Fruit fly (Drosophila melanogaster) whole organism, embryonic: ENCODE data around the gene Megf8.

Experiments used
- BEAF-32 ChIP-seq: fragments of 200-800 bp; sonication (Bioruptor generic); optimal IDR thresholded peaks from 3 replicates; lab custom pipeline; 2017; ENCODE audit warnings: missing biosample characterization, missing genetic modification characterization, mild to moderate bottlenecking, moderate library complexity, missing genetic modification reagents
- CG10654 ChIP-seq: fragments of 200-800 bp; sonication (Bioruptor generic); optimal IDR thresholded peaks from 2 replicates; lab custom pipeline; 2016; ENCODE audit warnings: missing biosample characterization, missing genetic modification characterization
- CG10979 ChIP-seq: fragments of 200-800 bp; sonication (Bioruptor generic); optimal IDR thresholded peaks from 2 replicates; lab custom pipeline; 2018; ENCODE audit warnings: missing biosample characterization, mild to moderate bottlenecking, missing genetic modification characterization, moderate library complexity
- CG11695 ChIP-seq: fragments of 200-800 bp; sonication (Bioruptor generic); IDR thresholded peaks from 3 replicates; pipeline ENCODE4 v1.3.6; 2022; ENCODE audit warnings: missing biosample characterization, missing genetic modification characterization
- CG12769 ChIP-seq: fragments of 200-800 bp; sonication (Bioruptor generic); optimal IDR thresholded peaks from 2 replicates; lab custom pipeline; 2019; ENCODE audit warnings: missing biosample characterization, mild to moderate bottlenecking, missing genetic modification characterization, moderate library complexity
- CG16813 ChIP-seq: fragments of 200-800 bp; sonication (Bioruptor generic); IDR thresholded peaks from 3 replicates; pipeline ENCODE4 v1.3.6; 2022; ENCODE audit warnings: missing biosample characterization, missing genetic modification characterization; ENCODE audit not compliant: partially characterized antibody
- CG18619 ChIP-seq: fragments of 200-800 bp; sonication (Bioruptor generic); optimal IDR thresholded peaks from 3 replicates; lab custom pipeline; 2017; ENCODE audit warnings: missing biosample characterization, mild to moderate bottlenecking, missing genetic modification characterization
- CG3847 ChIP-seq: fragments of 200-800 bp; sonication (Bioruptor generic); IDR thresholded peaks from 2 replicates; pipeline ENCODE4 v1.3.6; 2022; ENCODE audit warnings: missing biosample characterization, missing genetic modification characterization
- CG42726 ChIP-seq: fragments of 200-800 bp; sonication (Bioruptor generic); IDR thresholded peaks from 2 replicates; pipeline ENCODE4 v1.3.6; 2022; ENCODE audit warnings: missing biosample characterization, missing genetic modification characterization; ENCODE audit not compliant: partially characterized antibody
- CG6272 ChIP-seq: fragments of 200-800 bp; sonication (Bioruptor generic); IDR thresholded peaks from 2 replicates; pipeline ENCODE4 v1.3.6; 2022; ENCODE audit warnings: missing biosample characterization, missing genetic modification characterization
- CG7372 ChIP-seq: fragments of 200-800 bp; sonication (Bioruptor generic); IDR thresholded peaks from 2 replicates; pipeline ENCODE4 v1.3.6; 2022; ENCODE audit warnings: missing biosample characterization, missing genetic modification characterization
- CG7987 ChIP-seq: fragments of 200-800 bp; sonication (Bioruptor generic); optimal IDR thresholded peaks from 2 replicates; lab custom pipeline; 2018; ENCODE audit warnings: missing biosample characterization, mild to moderate bottlenecking, missing genetic modification characterization, moderate library complexity
- CG9437 ChIP-seq: fragments of 200-800 bp; sonication (Bioruptor generic); optimal IDR thresholded peaks from 2 replicates; lab custom pipeline; 2018; ENCODE audit warnings: missing biosample characterization, mild to moderate bottlenecking, missing genetic modification characterization
- Dbx ChIP-seq: fragments of 200-800 bp; sonication (Bioruptor generic); IDR thresholded peaks from 3 replicates; pipeline ENCODE4 v1.3.6; 2022; ENCODE audit warnings: missing biosample characterization, missing genetic modification characterization
- HLH4C ChIP-seq: fragments of 200-800 bp; sonication (Bioruptor generic); IDR thresholded peaks from 3 replicates; pipeline ENCODE4 v1.3.6; 2022; ENCODE audit warnings: missing biosample characterization, missing genetic modification characterization; ENCODE audit not compliant: partially characterized antibody
- Hr39 ChIP-seq: fragments of >200 bp; optimal IDR thresholded peaks from 2 replicates; lab custom pipeline; 2017
- Med ChIP-seq: fragments of 200-800 bp; sonication (Bioruptor generic); peaks from one replicate; lab custom pipeline; 2016; ENCODE audit warnings: missing biosample characterization, missing genetic modification characterization, mild to moderate bottlenecking, inconsistent platforms, moderate library complexity
- Nf-YA ChIP-seq: fragments of 200-800 bp; sonication (Bioruptor generic); IDR thresholded peaks from 2 replicates; pipeline ENCODE4 v1.3.6; 2022; ENCODE audit warnings: missing biosample characterization, missing genetic modification characterization
- Oaz ChIP-seq: fragments of 200-800 bp; sonication (Bioruptor generic); IDR thresholded peaks from 2 replicates; pipeline ENCODE4 v1.3.6; 2022; ENCODE audit warnings: missing biosample characterization, missing genetic modification characterization
- Pdp1 ChIP-seq, 2 experiments: fragments of 200-800 bp; sonication (Bioruptor generic); optimal IDR thresholded peaks; 3 replicates each; lab custom pipeline; 2016; ENCODE audit warnings: missing biosample characterization in 2 of 2, missing genetic modification characterization in 2 of 2, mild to moderate bottlenecking in 1 of 2, moderate library complexity in 1 of 2
- Rfx ChIP-seq: fragments of 200-800 bp; sonication (Bioruptor generic); IDR thresholded peaks from 2 replicates; pipeline ENCODE4 v1.3.6; 2022; ENCODE audit warnings: missing biosample characterization, missing genetic modification characterization
- Scr ChIP-seq: fragments of 200-800 bp; sonication (Bioruptor generic); IDR thresholded peaks from 2 replicates; pipeline ENCODE4 v1.3.6; 2022; ENCODE audit warnings: missing biosample characterization, missing genetic modification characterization; ENCODE audit not compliant: partially characterized antibody
- Trl ChIP-seq, 3 experiments: fragments of >200 bp in 2 of 3; fragments of 200-800 bp in 1 of 3; sonication (Bioruptor generic) in 1 of 3; optimal IDR thresholded peaks; 2 replicates in 1 of 3; 3 replicates in 2 of 3; lab custom pipeline; 2016 to 2017; ENCODE audit warnings: missing biosample characterization in 1 of 3, missing genetic modification characterization in 1 of 3
- abd-A ChIP-seq: fragments of 200-800 bp; sonication (Bioruptor generic); optimal IDR thresholded peaks from 3 replicates; lab custom pipeline; 2019; ENCODE audit warnings: missing biosample characterization, mild to moderate bottlenecking, missing genetic modification characterization, moderate library complexity
- chinmo ChIP-seq: fragments of 200-800 bp; sonication (Bioruptor generic); IDR thresholded peaks from 4 replicates; pipeline ENCODE4 v1.3.6; 2022; ENCODE audit warnings: missing biosample characterization, missing genetic modification characterization; ENCODE audit not compliant: partially characterized antibody
- crol ChIP-seq: fragments of 200-800 bp; sonication (Bioruptor generic); IDR thresholded peaks from 2 replicates; pipeline ENCODE4 v1.3.6; 2022; ENCODE audit warnings: missing biosample characterization, missing genetic modification characterization
- en ChIP-seq: fragments of 200-800 bp; sonication (Bioruptor generic); optimal IDR thresholded peaks from 2 replicates; lab custom pipeline; 2016; ENCODE audit warnings: missing biosample characterization, missing genetic modification characterization
- ewg ChIP-seq: fragments of 200-800 bp; sonication (Bioruptor generic); optimal IDR thresholded peaks from 3 replicates; lab custom pipeline; 2017; ENCODE audit warnings: mild to moderate bottlenecking, missing biosample characterization, missing genetic modification reagents, missing genetic modification characterization
- fd64A ChIP-seq: fragments of 200-800 bp; sonication (Bioruptor generic); optimal IDR thresholded peaks from 3 replicates; lab custom pipeline; 2018; ENCODE audit warnings: missing biosample characterization, mild to moderate bottlenecking, missing genetic modification characterization
- fd96Cb ChIP-seq: fragments of 200-800 bp; sonication (Bioruptor generic); optimal IDR thresholded peaks from 2 replicates; lab custom pipeline; 2018; ENCODE audit warnings: missing biosample characterization, mild to moderate bottlenecking, missing genetic modification characterization, moderate library complexity
- gro ChIP-seq: fragments of 200-800 bp; sonication (Bioruptor generic); optimal IDR thresholded peaks from 2 replicates; lab custom pipeline; 2016; ENCODE audit warnings: missing biosample characterization, missing genetic modification characterization
- her ChIP-seq: fragments of 200-800 bp; sonication (Bioruptor generic); optimal IDR thresholded peaks from 2 replicates; lab custom pipeline; 2016; ENCODE audit warnings: missing biosample characterization, missing genetic modification characterization
- jing ChIP-seq: fragments of 200-800 bp; sonication (Bioruptor generic); optimal IDR thresholded peaks from 2 replicates; lab custom pipeline; 2018; ENCODE audit warnings: missing biosample characterization, mild to moderate bottlenecking, missing genetic modification characterization
- nau ChIP-seq: fragments of 200-800 bp; sonication (Bioruptor generic); optimal IDR thresholded peaks from 3 replicates; lab custom pipeline; 2017; ENCODE audit warnings: missing biosample characterization, mild to moderate bottlenecking, missing genetic modification characterization, missing genetic modification reagents
- rib ChIP-seq: fragments of 200-800 bp; sonication (Bioruptor generic); IDR thresholded peaks from 2 replicates; pipeline ENCODE4 v1.3.6; 2022; ENCODE audit warnings: missing biosample characterization, missing genetic modification characterization
- row ChIP-seq: fragments of 200-800 bp; sonication (Bioruptor generic); IDR thresholded peaks from 3 replicates; pipeline ENCODE4 v1.3.6; 2022; ENCODE audit warnings: missing biosample characterization, missing genetic modification characterization
- sd ChIP-seq: fragments of 200-800 bp; sonication (Bioruptor generic); optimal IDR thresholded peaks from 3 replicates; lab custom pipeline; 2018; ENCODE audit warnings: missing biosample characterization, mild to moderate bottlenecking, missing genetic modification characterization, moderate library complexity
- sens ChIP-seq: fragments of 200-800 bp; sonication (Bioruptor generic); peaks from one replicate; lab custom pipeline; 2016; ENCODE audit warnings: missing biosample characterization, missing genetic modification characterization
- so ChIP-seq: fragments of 200-800 bp; sonication (Bioruptor generic); IDR thresholded peaks from 3 replicates; pipeline ENCODE4 v1.3.6; 2022; ENCODE audit warnings: missing biosample characterization, missing genetic modification characterization
- sr ChIP-seq: fragments of 200-800 bp; sonication (Bioruptor generic); IDR thresholded peaks from 3 replicates; pipeline ENCODE4 v1.3.6; 2022; ENCODE audit warnings: missing biosample characterization, missing genetic modification characterization
- sug ChIP-seq: fragments of 200-800 bp; optimal IDR thresholded peaks from 2 replicates; lab custom pipeline; 2019; ENCODE audit warnings: missing biosample characterization, mild to moderate bottlenecking, missing genetic modification characterization, moderate library complexity
- tx ChIP-seq: fragments of 200-800 bp; sonication (Bioruptor generic); optimal IDR thresholded peaks from 2 replicates; lab custom pipeline; 2016; ENCODE audit warnings: missing biosample characterization, missing genetic modification characterization

The Megf8 gene

dm6 chr2L:8097964-8098945 is 55.0 kb downstream of the Megf8 start (continued):
- TF ChIP-seq ewg (GFP tag; lab: Kevin White, UChicago) (no peak), tx (GFP tag; lab: Kevin White, UChicago) (no peak)

DNA sequence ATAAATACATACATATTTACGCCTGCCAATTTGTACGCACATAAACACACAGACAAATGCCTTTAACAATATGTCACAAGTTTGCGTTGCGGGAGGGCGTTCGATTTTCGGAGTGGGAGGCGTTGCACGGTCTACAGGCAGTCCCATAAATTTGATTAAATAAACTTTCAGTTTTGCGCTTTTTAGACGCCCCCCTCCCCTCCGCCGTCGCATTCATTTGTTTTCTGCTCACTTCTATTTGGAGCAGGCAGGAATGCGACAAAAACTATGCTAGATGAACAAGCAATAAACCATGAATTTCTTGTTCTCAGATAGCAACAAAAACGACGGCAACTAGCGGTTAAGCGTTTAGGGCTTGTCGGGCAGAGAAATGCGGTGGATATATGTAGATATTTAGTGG is 55.8 kb downstream of the Megf8 start:
- no peak for TF ChIP-seq CG18619 (GFP tag; lab: Kevin White, UChicago)
- peak; percentile 60 for TF ChIP-seq sug (tag; lab: Kevin White, UChicago)
- TF ChIP-seq sd (tag; lab: Kevin White, UChicago): peak; percentile 95
- TF ChIP-seq her (GFP tag; lab: Kevin White, UChicago): no peak
- no peak for TF ChIP-seq en (GFP tag; lab: Kevin White, UChicago)
- 0 out of 3 replicates have a peak, but pooled peaks have one; percentile 3 for TF ChIP-seq sr (GFP tag; lab: Robert Waterston, UW)
- TF ChIP-seq crol (GFP tag; lab: Robert Waterston, UW): peak; percentile 28; the same call in 1 of the 2 replicates
- TF ChIP-seq Dbx (GFP tag; lab: Robert Waterston, UW): peak; percentile 34; the same call in 1 of the 3 replicates
- no peak for TF ChIP-seq CG10654 (GFP tag; lab: Kevin White, UChicago)
- no peak for TF ChIP-seq gro (GFP tag; lab: Kevin White, UChicago)
- peak; percentile 67; the same call in 1 of the 4 replicates for TF ChIP-seq chinmo
- peak; percentile 73 for TF ChIP-seq CG12769 (tag; lab: Kevin White, UChicago)
- TF ChIP-seq HLH4C: no peak
- TF ChIP-seq Rfx (GFP tag; lab: Robert Waterston, UW): 0 out of 2 replicates have a peak, but pooled peaks have one; percentile 10
- TF ChIP-seq tx (GFP tag; lab: Kevin White, UChicago): no peak
- no peak for TF ChIP-seq fd64A
- TF ChIP-seq fd96Cb (tag; lab: Kevin White, UChicago): no peak
- TF ChIP-seq Pdp1 (GFP tag; optimal IDR thresholded peaks at IDR 0.05; lab: Kevin White, UChicago): no peak
- no peak for TF ChIP-seq CG16813 (GFP tag; lab: Robert Waterston, UW)
- TF ChIP-seq jing (GFP tag; lab: Kevin White, UChicago): no peak
- TF ChIP-seq Nf-YA (GFP tag; lab: Robert Waterston, UW): 0 out of 2 replicates have a peak, but pooled peaks have one; percentile 7

dm6 chr2L:8099615-8100375 is 56.5 kb downstream of the Megf8 start:
- TF ChIP-seq Med (peak; percentile 82), crol (GFP tag; lab: Robert Waterston, UW) (peak; percentile 97), CG6272 (GFP tag; lab: Robert Waterston, UW) (no peak), CG11695 (GFP tag; lab: Robert Waterston, UW) (0 out of 3 replicates have a peak, but pooled peaks have one; percentile 24), Scr (GFP tag; lab: Robert Waterston, UW) (0 out of 2 replicates have a peak, but pooled peaks have one; percentile 14), so (peak; percentile 57; the same call in 1 of the 3 replicates), CG42726 (0 out of 2 replicates have a peak, but pooled peaks have one; percentile 31), nau (peak; percentile 64), Trl (optimal IDR thresholded peaks at IDR 0.05; lab: Kevin White, UChicago) (peak in 1 of 2 experiments; percentile 26), Trl (GFP tag; optimal IDR thresholded peaks at IDR 0.05; lab: Kevin White, UChicago) (no peak), row (GFP tag; lab: Robert Waterston, UW) (no peak), abd-A (tag; lab: Kevin White, UChicago) (peak; percentile 75), CG3847 (GFP tag; lab: Robert Waterston, UW) (0 out of 2 replicates have a peak, but pooled peaks have one; percentile 21), BEAF-32 (no peak), Hr39 (lab: Kevin White, UChicago) (peak; percentile 42), CG9437 (GFP tag; lab: Kevin White, UChicago) (peak; percentile 42), CG7987 (GFP tag; lab: Kevin White, UChicago) (peak; percentile 7), sr (GFP tag; lab: Robert Waterston, UW) (peak; percentile 87), rib (GFP tag; lab: Robert Waterston, UW) (peak; percentile 18; the same call in 1 of the 2 replicates), CG7372 (peak; percentile 85), Oaz (GFP tag; lab: Robert Waterston, UW) (0 out of 2 replicates have a peak, but pooled peaks have one; percentile 20), CG10979 (tag; lab: Kevin White, UChicago) (peak; percentile 45), sd (tag; lab: Kevin White, UChicago) (peak; percentile 68), sens (GFP tag; lab: Kevin White, UChicago) (peak; percentile 79)
